Worm (Caenorhabditis elegans): Measurements from ENCODE around the gene nrde-2.

Gene nrde-2

ce11 chrII:10234398-10234797, 13.0 kb downstream of the nrde-2 start, which contains the start of gene ubxn-5:
Gene ubxn-5 (minus strand): TSS chrII:10234498.
- no peak for TF ChIP-seq let-607 (tag; optimal IDR thresholded peaks at IDR 0.05)
- TF ChIP-seq C17E4.6 (GFP tag; IDR thresholded peaks at IDR 0.05): no peak
- no peak for TF ChIP-seq bed-2 (GFP tag; IDR thresholded peaks at IDR 0.05)
- TF ChIP-seq lsy-27 (tag; optimal IDR thresholded peaks at IDR 0.05; ENCODE audit: borderline replicate concordance, insufficient read depth): no peak

DNA sequence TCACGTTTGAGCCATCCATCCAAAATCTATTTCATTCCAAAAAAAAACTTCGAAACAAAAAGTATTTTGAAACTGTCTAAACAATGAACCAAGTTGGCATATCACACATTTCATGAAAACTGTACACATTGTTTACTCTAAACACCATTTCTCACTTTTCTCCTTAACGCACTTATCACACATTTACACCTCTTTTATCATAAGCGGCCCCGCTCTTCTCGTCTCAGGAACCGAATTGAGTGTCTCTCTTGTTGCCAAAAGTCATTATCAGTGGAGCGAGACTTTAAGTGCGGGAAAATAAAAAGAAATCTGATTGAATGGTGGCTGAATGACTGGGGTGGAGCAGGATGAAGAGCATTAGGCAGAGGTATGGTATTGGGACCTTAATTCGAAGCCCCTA, 15.6 kb downstream of the nrde-2 start:
- TF ChIP-seq nhr-80 (tag; optimal IDR thresholded peaks at IDR 0.05) (peak; percentile 55), hlh-26 (GFP tag; conservative IDR thresholded peaks at IDR 0.05) (no peak), somi-1 (GFP tag; optimal IDR thresholded peaks at IDR 0.05) (no peak), dox-1 (GFP tag; IDR thresholded peaks at IDR 0.05) (0 out of 2 replicates have a peak, but pooled peaks have one; percentile 20)

DNA sequence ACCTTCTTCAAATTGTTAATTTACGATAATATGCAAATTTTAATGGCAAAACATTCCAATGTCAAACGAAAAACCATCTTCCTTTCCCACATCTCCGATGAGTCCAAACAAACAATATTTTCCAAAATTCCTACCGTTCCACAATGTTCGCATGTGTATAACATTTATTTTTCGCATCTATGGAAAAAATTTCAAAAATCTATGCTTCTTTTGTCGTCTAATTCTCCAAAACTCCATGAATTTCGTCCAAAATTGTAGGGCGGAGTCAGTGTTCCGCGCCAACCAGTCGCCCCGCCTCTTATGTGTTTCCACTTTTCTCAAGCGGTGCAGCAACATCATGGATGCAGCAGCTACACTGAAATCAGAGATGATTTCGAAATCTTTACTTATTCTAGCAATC, 16.5 kb downstream of the nrde-2 start, which contains the start of gene T01E8.8:
TSS of gene T01E8.8 (plus strand) at position 301 of the 400 bp plus-strand sequence.
- TF ChIP-seq Y95B8A.8 (GFP tag; IDR thresholded peaks at IDR 0.05) (no peak), tbp1 (GFP tag; optimal IDR thresholded peaks at IDR 0.05) (no peak), cebp-1 (GFP tag; IDR thresholded peaks at IDR 0.05) (no peak), cebp-1 (tag; optimal IDR thresholded peaks at IDR 0.05) (no peak), D2030.7 (GFP tag; IDR thresholded peaks at IDR 0.05) (no peak), madf-8 (GFP tag; conservative IDR thresholded peaks at IDR 0.05) (no peak), hrde-1 (tag; optimal IDR thresholded peaks at IDR 0.05; ENCODE audit: borderline replicate concordance) (no peak), lsl-1 (GFP tag; optimal IDR thresholded peaks at IDR 0.05) (no peak), bed-1 (GFP tag; IDR thresholded peaks at IDR 0.05) (no peak), B0336.3 (GFP tag; IDR thresholded peaks at IDR 0.05) (no peak), B0019.2 (GFP tag; conservative IDR thresholded peaks at IDR 0.05) (no peak), rec-8 (tag; optimal IDR thresholded peaks at IDR 0.05) (no peak)

DNA sequence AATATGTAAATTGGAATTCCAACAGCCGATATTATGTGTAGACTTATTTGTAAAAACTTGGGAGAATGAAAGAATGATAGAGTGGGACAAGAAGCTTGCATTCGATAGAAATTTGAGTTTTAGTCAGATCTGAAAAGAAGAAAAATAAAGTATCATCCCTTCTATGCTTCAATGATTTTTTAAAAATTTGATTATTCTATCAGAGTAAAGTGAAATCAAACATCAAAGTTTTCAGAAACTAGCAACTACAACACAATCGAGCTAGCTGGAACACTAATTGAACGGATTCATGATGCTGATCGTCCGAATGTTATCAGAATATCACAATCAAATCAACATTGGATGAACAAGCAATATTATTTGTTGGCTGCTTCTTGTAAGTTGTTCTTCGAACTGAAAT, 20.4 kb downstream of the nrde-2 start, which contains the start of gene srh-135:
TSS of gene srh-135 (minus strand) at position 101 of the 400 bp plus-strand sequence.
- no peak for TF ChIP-seq die-1 (tag; optimal IDR thresholded peaks at IDR 0.05)
- no peak for TF ChIP-seq C17E4.6 (GFP tag; IDR thresholded peaks at IDR 0.05)

ce11 chrII:10222577-10222976, 24.9 kb downstream of the nrde-2 start, which contains the start of gene plc-3:
Gene plc-3 (plus strand): TSS chrII:10222877.
- no peak for TF ChIP-seq T26A5.8 (tag; optimal IDR thresholded peaks at IDR 0.05)
- TF ChIP-seq B0019.2 (GFP tag; conservative IDR thresholded peaks at IDR 0.05): no peak
- TF ChIP-seq dpl-1 (GFP tag; optimal IDR thresholded peaks at IDR 0.05): no peak
- TF ChIP-seq ztf-25 (GFP tag; IDR thresholded peaks at IDR 0.05): no peak
- TF ChIP-seq lsy-27 (tag; optimal IDR thresholded peaks at IDR 0.05; ENCODE audit: borderline replicate concordance, insufficient read depth): no peak
- no peak for TF ChIP-seq madf-10 (tag; optimal IDR thresholded peaks at IDR 0.05)
- no peak for TF ChIP-seq fkh-3 (tag; optimal IDR thresholded peaks at IDR 0.05)

- TF ChIP-seq nfya-2 (GFP tag; IDR thresholded peaks at IDR 0.05) (no peak), F52B5.7 (tag; optimal IDR thresholded peaks at IDR 0.05) (no peak), nhr-80 (tag; optimal IDR thresholded peaks at IDR 0.05) (peak; percentile 86), nhr-120 (GFP tag; IDR thresholded peaks at IDR 0.05) (no peak), unc-62 (GFP tag; optimal IDR thresholded peaks at IDR 0.05) (no peak), ztf-6 (GFP tag; IDR thresholded peaks at IDR 0.05) (no peak), ets-4 (GFP tag; optimal IDR thresholded peaks at IDR 0.05) (no peak), dpl-1 (GFP tag; optimal IDR thresholded peaks at IDR 0.05) (no peak), dox-1 (GFP tag; IDR thresholded peaks at IDR 0.05) (peak; percentile 37; the same call in 1 of the 2 replicates), ztf-18 (tag; optimal IDR thresholded peaks at IDR 0.05) (no peak), bed-1 (GFP tag; IDR thresholded peaks at IDR 0.05) (no peak)
Observed at ce11 chrII:10221627-10222026, 25.8 kb downstream of the nrde-2 start.

Measured in whole organism, young adult.